Worm (Caenorhabditis elegans) whole organism, midembryonic: ENCODE measurements around the gene npr-24.

Experiments
- T22C8.4 ChIP-seq: fragments of 200-800 bp; sonication (Bioruptor generic); IDR thresholded peaks from 2 replicates; pipeline ENCODE4 v1.3.6; 2022; ENCODE audit warnings: missing genetic modification characterization, missing compliant biosample characterization
- cog-1 ChIP-seq: sonication (generic microtip); optimal IDR thresholded peaks from 2 replicates; lab custom pipeline; 2016; ENCODE audit warnings: missing genetic modification characterization, missing compliant biosample characterization
- flt-1 ChIP-seq: fragments of 200-800 bp; sonication (Bioruptor generic); IDR thresholded peaks from 2 replicates; pipeline ENCODE4 v1.3.6; 2022; ENCODE audit warnings: missing genetic modification characterization, missing compliant biosample characterization
- klf-2 ChIP-seq: fragments of 200-800 bp; sonication (Bioruptor generic); conservative IDR thresholded peaks from 2 replicates; pipeline ENCODE4 v1.3.6; 2022; ENCODE audit warnings: missing genetic modification reagents, missing genetic modification characterization, missing compliant biosample characterization
- med-1 ChIP-seq: sonication (generic microtip); optimal IDR thresholded peaks from 2 replicates; lab custom pipeline; 2017; ENCODE audit warnings: missing genetic modification characterization, mild to moderate bottlenecking, missing compliant biosample characterization, antibody characterized with exemption, missing genetic modification reagents; ENCODE audit not compliant: insufficient read depth
- ref-1 ChIP-seq: fragments of 200-800 bp; sonication (Bioruptor generic); conservative IDR thresholded peaks from 2 replicates; pipeline ENCODE4 v1.3.6; 2022; ENCODE audit warnings: missing genetic modification reagents, missing genetic modification characterization, missing compliant biosample characterization
- tab-1 ChIP-seq: fragments of 200-800 bp; sonication (Bioruptor generic); IDR thresholded peaks from 2 replicates; pipeline ENCODE4 v1.3.6; 2022; ENCODE audit warnings: missing genetic modification characterization, missing compliant biosample characterization
- ztf-23 ChIP-seq: fragments of 200-800 bp; sonication (Bioruptor generic); IDR thresholded peaks from 2 replicates; pipeline ENCODE4 v1.3.6; 2022; ENCODE audit warnings: missing genetic modification reagents, missing genetic modification characterization, missing compliant biosample characterization
- ztf-29 ChIP-seq: fragments of 200-800 bp; sonication (Bioruptor generic); IDR thresholded peaks from 2 replicates; pipeline ENCODE4 v1.3.6; 2022; ENCODE audit warnings: missing genetic modification reagents, missing genetic modification characterization, missing compliant biosample characterization

npr-24 gene

ce11 chrX:17502246-17502645 lies 15.6 kb upstream of the npr-24 start:
- TF ChIP-seq ztf-23 (no peak), klf-2 (GFP tag; lab: Robert Waterston, UW) (no peak), flt-1 (GFP tag; lab: Robert Waterston, UW) (no peak), med-1 (GFP tag; lab: Kevin White, UChicago) (no peak), ref-1 (GFP tag; lab: Robert Waterston, UW) (no peak), T22C8.4 (no peak), cog-1 (no peak), tab-1 (no peak), ztf-29 (GFP tag; lab: Robert Waterston, UW) (no peak)

ce11 chrX:17481892-17482515 lies 4.6 kb downstream of the npr-24 start:
- no peak for TF ChIP-seq med-1 (GFP tag; lab: Kevin White, UChicago)
- no peak for TF ChIP-seq T22C8.4

ce11 chrX:17479694-17480574 lies 6.7 kb downstream of the npr-24 start:
- peak; percentile 86 for TF ChIP-seq cog-1
- TF ChIP-seq ztf-29 (GFP tag; lab: Robert Waterston, UW), result peak; percentile 41; the same call in 1 of the 2 replicates
- peak; percentile 62; the same call in 1 of the 2 replicates for TF ChIP-seq tab-1
- TF ChIP-seq ztf-23, result 0 out of 2 replicates have a peak, but pooled peaks have one; percentile 20
- TF ChIP-seq flt-1 (GFP tag; lab: Robert Waterston, UW), result peak; percentile 40; the same call in 1 of the 2 replicates
- peak; percentile 29; the same call in 1 of the 2 replicates for TF ChIP-seq T22C8.4
- TF ChIP-seq med-1 (GFP tag; lab: Kevin White, UChicago), result no peak
- no peak for TF ChIP-seq ref-1 (GFP tag; lab: Robert Waterston, UW)

- TF ChIP-seq med-1 (GFP tag; lab: Kevin White, UChicago), result no peak
- TF ChIP-seq ztf-29 (GFP tag; lab: Robert Waterston, UW), result no peak
- TF ChIP-seq ztf-23, result no peak
- TF ChIP-seq cog-1, result no peak
- TF ChIP-seq tab-1, result no peak
Measured at ce11 chrX:17478677-17479076, 8.0 kb downstream of the npr-24 start.

ce11 chrX:17475974-17476373 lies 10.7 kb downstream of the npr-24 start:
- TF ChIP-seq tab-1 (no peak), ztf-29 (GFP tag; lab: Robert Waterston, UW) (no peak)

- TF ChIP-seq ref-1 (GFP tag; lab: Robert Waterston, UW), result no peak
- TF ChIP-seq klf-2 (GFP tag; lab: Robert Waterston, UW), result no peak
- no peak for TF ChIP-seq ztf-29 (GFP tag; lab: Robert Waterston, UW)
- TF ChIP-seq tab-1, result no peak
- TF ChIP-seq med-1 (GFP tag; lab: Kevin White, UChicago), result no peak
- TF ChIP-seq ztf-23, result no peak
- TF ChIP-seq cog-1, result no peak
- TF ChIP-seq T22C8.4, result no peak
- TF ChIP-seq flt-1 (GFP tag; lab: Robert Waterston, UW), result no peak
Measured at ce11 chrX:17474521-17475170, 12.0 kb downstream of the npr-24 start, which contains the start of gene tps-1. Gene tps-1, minus strand, starts transcription at chrX:17474534.

ce11 chrX:17472917-17473316 lies 13.7 kb downstream of the npr-24 start:
- TF ChIP-seq ref-1 (GFP tag; lab: Robert Waterston, UW) (no peak), tab-1 (no peak), flt-1 (GFP tag; lab: Robert Waterston, UW) (no peak), ztf-23 (no peak), med-1 (GFP tag; lab: Kevin White, UChicago) (no peak), ztf-29 (GFP tag; lab: Robert Waterston, UW) (no peak), klf-2 (GFP tag; lab: Robert Waterston, UW) (no peak), T22C8.4 (no peak), cog-1 (no peak)

ce11 chrX:17471703-17472102 lies 14.9 kb downstream of the npr-24 start:
- TF ChIP-seq ztf-23, result no peak
- no peak for TF ChIP-seq med-1 (GFP tag; lab: Kevin White, UChicago)
- TF ChIP-seq ztf-29 (GFP tag; lab: Robert Waterston, UW), result no peak
- TF ChIP-seq cog-1, result no peak
- TF ChIP-seq klf-2 (GFP tag; lab: Robert Waterston, UW), result no peak
- no peak for TF ChIP-seq T22C8.4
- TF ChIP-seq ref-1 (GFP tag; lab: Robert Waterston, UW), result no peak
- TF ChIP-seq tab-1, result no peak
- no peak for TF ChIP-seq flt-1 (GFP tag; lab: Robert Waterston, UW)

- TF ChIP-seq klf-2 (GFP tag; lab: Robert Waterston, UW), result no peak
- TF ChIP-seq flt-1 (GFP tag; lab: Robert Waterston, UW), result no peak
- TF ChIP-seq T22C8.4, result no peak
- no peak for TF ChIP-seq ztf-23
- no peak for TF ChIP-seq cog-1
- TF ChIP-seq ztf-29 (GFP tag; lab: Robert Waterston, UW), result no peak
- TF ChIP-seq tab-1, result no peak
- no peak for TF ChIP-seq med-1 (GFP tag; lab: Kevin White, UChicago)
- TF ChIP-seq ref-1 (GFP tag; lab: Robert Waterston, UW), result no peak
Measured at ce11 chrX:17468483-17468882, 18.2 kb downstream of the npr-24 start.
